Fruit fly (Drosophila melanogaster): ENCODE results near the gene His3.3B.

dm6 chrX:9193604-9194003 lies 37.1 kb upstream of the His3.3B start, which contains the start of gene CG12106:
- TF ChIP-seq dac (GFP tag; optimal IDR thresholded peaks at IDR 0.05), result no peak
- no peak for TF ChIP-seq Blimp-1 (GFP tag; optimal IDR thresholded peaks at IDR 0.05)
- peak; percentile 65 for TF ChIP-seq CG31627 (GFP tag; optimal IDR thresholded peaks at IDR 0.05)
- peak; percentile 53 for TF ChIP-seq CG10669 (GFP tag; optimal IDR thresholded peaks at IDR 0.05)
- TF ChIP-seq CG7368 (GFP tag; optimal IDR thresholded peaks at IDR 0.05), result no peak
- peak; percentile 52 for TF ChIP-seq CG15336 (GFP tag; IDR thresholded peaks at IDR 0.05)
- peak; percentile 45 for TF ChIP-seq Sox14 (GFP tag; optimal IDR thresholded peaks at IDR 0.05)
- peak; percentile 56 for TF ChIP-seq esn (GFP tag; optimal IDR thresholded peaks at IDR 0.05)
- peak; percentile 56 for TF ChIP-seq Gug (GFP tag; IDR thresholded peaks at IDR 0.05)
